Worm (Caenorhabditis elegans): ENCODE data around the gene F27D9.2.

The F27D9.2 gene

DNA sequence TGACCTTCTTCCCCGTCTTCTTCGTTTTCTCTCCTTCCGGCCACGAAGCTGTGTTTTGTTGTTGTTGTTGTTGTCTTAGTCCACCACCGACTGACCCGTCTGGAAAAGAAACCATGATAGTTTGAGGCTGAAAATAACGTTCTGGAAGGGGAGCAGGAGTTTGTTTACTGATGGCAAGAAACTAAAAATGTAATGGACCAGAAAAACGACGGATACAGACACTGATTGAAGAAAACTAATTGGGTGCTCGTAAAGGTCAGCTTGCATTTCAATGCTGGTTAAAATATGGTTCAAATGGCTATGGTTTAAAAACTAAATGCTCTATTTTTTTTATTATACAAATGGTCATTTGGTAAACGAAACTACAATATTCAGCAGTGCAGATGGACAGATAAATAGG, 27.5 kb upstream of the F27D9.2 start, which contains the start of gene F26A10.2:
F26A10.2 (minus strand) TSS at position 101 of the 400 bp plus-strand sequence.
- no peak for TF ChIP-seq zip-11 (GFP tag; IDR thresholded peaks at IDR 0.05)

ce11 chrX:7651219-7651958, 21.4 kb upstream of the F27D9.2 start:
- no peak for TF ChIP-seq fkh-10 (GFP tag; optimal IDR thresholded peaks at IDR 0.05)
- no peak; the same call in 1 of the 2 replicates for TF ChIP-seq pha-4 (GFP tag; IDR thresholded peaks at IDR 0.05)
- no peak for TF ChIP-seq pha-4 (tag; optimal IDR thresholded peaks at IDR 0.05)
- TF ChIP-seq egl-43 (GFP tag; IDR thresholded peaks at IDR 0.05): 0 out of 2 replicates have a peak, but pooled peaks have one; percentile 13
- peak; percentile 3 for TF ChIP-seq ceh-32 (tag; optimal IDR thresholded peaks at IDR 0.05; ENCODE audit: poor library complexity)
- TF ChIP-seq mdl-1 (tag; optimal IDR thresholded peaks at IDR 0.05): peak in 1 of 2 experiments; percentile 58
- TF ChIP-seq hlh-11 (tag; optimal IDR thresholded peaks at IDR 0.05): peak; percentile 53
- peak; percentile 97 for TF ChIP-seq set-16 (GFP tag; IDR thresholded peaks at IDR 0.05)
- no peak for TF ChIP-seq dve-1 (tag; optimal IDR thresholded peaks at IDR 0.05; ENCODE audit: insufficient read depth)
- no peak for TF ChIP-seq lsy-2 (tag; optimal IDR thresholded peaks at IDR 0.05)
- no peak for TF ChIP-seq spr-3 (GFP tag; optimal IDR thresholded peaks at IDR 0.05)
- TF ChIP-seq php-3 (GFP tag; IDR thresholded peaks at IDR 0.05): 0 out of 2 replicates have a peak, but pooled peaks have one; percentile 62
- TF ChIP-seq unc-62 (GFP tag; optimal IDR thresholded peaks at IDR 0.05 in 1 of 2): peak in 1 of 2 experiments; percentile 60
- no peak for TF ChIP-seq unc-62 (tag; optimal IDR thresholded peaks at IDR 0.05)
- peak in 1 of 2 experiments; percentile 44 for TF ChIP-seq hif-1 (tag; optimal IDR thresholded peaks at IDR 0.05)
- TF ChIP-seq madf-9 (GFP tag; conservative IDR thresholded peaks at IDR 0.05): peak; percentile 54; the same call in 1 of the 2 replicates
- TF ChIP-seq ctbp-1 (GFP tag; IDR thresholded peaks at IDR 0.05): 0 out of 2 replicates have a peak, but pooled peaks have one; percentile 14
- no peak for TF ChIP-seq snpc-1.2 (GFP tag; IDR thresholded peaks at IDR 0.05)
- no peak for TF ChIP-seq daf-12 (tag; optimal IDR thresholded peaks at IDR 0.05)
- TF ChIP-seq aha-1 (tag): peak; percentile 58
- TF ChIP-seq daf-16 (GFP tag; optimal IDR thresholded peaks at IDR 0.05): peak in 1 of 2 experiments; percentile 11
- no peak for TF ChIP-seq daf-16 (tag; optimal IDR thresholded peaks at IDR 0.05)
- TF ChIP-seq F37D6.2 (tag; optimal IDR thresholded peaks at IDR 0.05): peak; percentile 29
- peak; percentile 47; the same call in 1 of the 2 replicates for TF ChIP-seq hmg-1.1 (GFP tag; IDR thresholded peaks at IDR 0.05)

- no peak for TF ChIP-seq daf-16 (GFP tag; optimal IDR thresholded peaks at IDR 0.05)
- peak; percentile 82 for TF ChIP-seq daf-16 (tag; optimal IDR thresholded peaks at IDR 0.05)
- peak; percentile 60 for TF ChIP-seq dve-1 (tag; optimal IDR thresholded peaks at IDR 0.05; ENCODE audit: insufficient read depth)
- peak; percentile 32 for TF ChIP-seq nhr-28 (tag; optimal IDR thresholded peaks at IDR 0.05)
- TF ChIP-seq php-3 (GFP tag; IDR thresholded peaks at IDR 0.05): no peak
- TF ChIP-seq hlh-11 (tag; optimal IDR thresholded peaks at IDR 0.05): peak; percentile 51
- TF ChIP-seq zip-2 (tag; optimal IDR thresholded peaks at IDR 0.05): no peak
- no peak for TF ChIP-seq Y105C5A.15 (GFP tag; IDR thresholded peaks at IDR 0.05)
- no peak for TF ChIP-seq nhr-237 (tag; optimal IDR thresholded peaks at IDR 0.05)
- TF ChIP-seq madf-5 (GFP tag; IDR thresholded peaks at IDR 0.05): no peak
These were observed 20.5 kb upstream of the F27D9.2 start for ce11 chrX:7652308-7652707.

ce11 chrX:7653708-7654390, 18.9 kb upstream of the F27D9.2 start:
- TF ChIP-seq egl-43 (GFP tag; IDR thresholded peaks at IDR 0.05) (0 out of 2 replicates have a peak, but pooled peaks have one; percentile 47), nhr-28 (tag; optimal IDR thresholded peaks at IDR 0.05) (no peak), ztf-11 (tag; optimal IDR thresholded peaks at IDR 0.05) (no peak), rbr-2 (tag; optimal IDR thresholded peaks at IDR 0.05) (peak; percentile 27), hlh-11 (tag; optimal IDR thresholded peaks at IDR 0.05) (peak; percentile 12), set-16 (GFP tag; IDR thresholded peaks at IDR 0.05) (peak; percentile 20; the same call in 1 of the 2 replicates), ceh-82 (tag; optimal IDR thresholded peaks at IDR 0.05) (no peak), mdl-1 (tag; optimal IDR thresholded peaks at IDR 0.05) (peak in 1 of 2 experiments; percentile 67), hif-1 (tag; optimal IDR thresholded peaks at IDR 0.05) (peak in 1 of 2 experiments; percentile 51), hlh-30 (tag; optimal IDR thresholded peaks at IDR 0.05; ENCODE audit: insufficient read depth) (peak; percentile 37), aha-1 (tag) (peak; percentile 9)
